Worm (Caenorhabditis elegans) whole organism, L2 larva: Measurements from ENCODE around the gene gpx-7.

Experiments
- ZK546.5 ChIP-seq: sonication (generic microtip); optimal IDR thresholded peaks from 2 replicates; lab custom pipeline; 2017; ENCODE audit warnings: missing biosample characterization, missing genetic modification characterization
- fos-1 ChIP-seq: fragments of 150-350 bp; optimal IDR thresholded peaks from 2 replicates; lab custom pipeline; 2014; ENCODE audit warnings: missing biosample characterization, missing genetic modification characterization
- lin-11 ChIP-seq: fragments of 150-350 bp; sonication (generic microtip); optimal IDR thresholded peaks from 2 replicates; lab custom pipeline; 2014; ENCODE audit warnings: missing biosample characterization, missing genetic modification characterization, inconsistent platforms, mixed read lengths
- lin-13 ChIP-seq: fragments of 150-350 bp; optimal IDR thresholded peaks from 2 replicates; lab custom pipeline; 2014; ENCODE audit warnings: missing biosample characterization, missing genetic modification reagents, missing genetic modification characterization
- mdl-1 ChIP-seq, 2 experiments: fragments of 150-350 bp in 1 of 2; sonication (generic microtip) in 1 of 2; optimal IDR thresholded peaks; 2 replicates each; lab custom pipeline; 2017; ENCODE audit warnings: missing biosample characterization in 2 of 2, missing genetic modification characterization in 2 of 2
- nhr-23 ChIP-seq: fragments of 150-350 bp; optimal IDR thresholded peaks from 2 replicates; lab custom pipeline; 2014; ENCODE audit warnings: missing biosample characterization, missing genetic modification reagents, missing genetic modification characterization
- peb-1 ChIP-seq: fragments of 150-350 bp; optimal IDR thresholded peaks from 2 replicates; lab custom pipeline; 2014; ENCODE audit warnings: missing biosample characterization, missing genetic modification characterization
- snpc-4 ChIP-seq: fragments of 150-350 bp; optimal IDR thresholded peaks from 2 replicates; lab custom pipeline; 2014; ENCODE audit warnings: missing biosample characterization, missing genetic modification characterization
- unc-39 ChIP-seq: fragments of 150-350 bp; optimal IDR thresholded peaks from 2 replicates; lab custom pipeline; 2014; ENCODE audit warnings: missing biosample characterization, missing genetic modification characterization
- unc-62 ChIP-seq: fragments of 150-350 bp; optimal IDR thresholded peaks from 2 replicates; lab custom pipeline; 2014; ENCODE audit warnings: missing biosample characterization, missing genetic modification reagents, missing genetic modification characterization
- ztf-4 ChIP-seq: fragments of 150-350 bp; optimal IDR thresholded peaks from 2 replicates; lab custom pipeline; 2014; ENCODE audit warnings: missing biosample characterization, missing genetic modification characterization

DNA sequence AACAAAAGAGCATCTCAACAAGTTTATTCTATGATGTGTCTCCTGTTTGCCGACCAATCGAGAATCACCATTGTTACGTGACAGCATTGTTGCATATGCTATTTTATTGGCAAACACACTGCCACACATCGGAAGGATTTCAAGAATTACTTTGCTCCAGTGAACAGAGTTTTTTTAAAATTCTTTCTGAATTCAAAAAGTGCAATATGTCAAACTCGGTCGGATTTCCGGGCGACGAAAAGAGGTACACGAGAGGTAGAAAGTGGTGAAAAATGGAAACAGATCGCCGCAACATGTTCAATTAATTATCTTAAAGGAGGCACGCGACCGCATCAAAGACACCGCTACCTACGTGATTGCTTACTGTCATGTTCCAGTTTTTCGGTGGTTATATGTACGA, 49.5 kb downstream of the gpx-7 start:
- TF ChIP-seq mdl-1 (tag; optimal IDR thresholded peaks at IDR 0.05; lab: Kevin White, UChicago) (no peak), snpc-4 (tag; lab: Kevin White, UChicago) (no peak), lin-11 (tag; lab: Kevin White, UChicago) (no peak), unc-62 (no peak), unc-39 (tag; lab: Kevin White, UChicago) (no peak), nhr-23 (tag; lab: Kevin White, UChicago) (no peak), ZK546.5 (tag; lab: Kevin White, UChicago) (no peak), fos-1 (no peak), peb-1 (tag; lab: Kevin White, UChicago) (no peak), ztf-4 (no peak), lin-13 (GFP tag; lab: Kevin White, UChicago) (no peak)
